Worm (Caenorhabditis elegans) whole organism, young adult: Measurements from ENCODE around the gene sri-30.
A peak's percentile ranks its signal among the peaks of the same experiment; 100 is the strongest.

Source experiments
- D2030.7 ChIP-seq: fragments of 200-800 bp; sonication (Bioruptor generic); IDR thresholded peaks from 2 replicates; pipeline ENCODE4 v1.3.6; 2022; ENCODE audit warnings: missing genetic modification reagents, missing genetic modification characterization, missing compliant biosample characterization
- F10E7.11 ChIP-seq: sonication (generic microtip); optimal IDR thresholded peaks from 2 replicates; lab custom pipeline; 2017; ENCODE audit warnings: mild to moderate bottlenecking, missing genetic modification characterization, moderate library complexity, missing compliant biosample characterization
- F49E8.2 ChIP-seq: sonication (generic microtip); optimal IDR thresholded peaks from 3 replicates; lab custom pipeline; 2017; ENCODE audit warnings: missing genetic modification characterization, mild to moderate bottlenecking, missing compliant biosample characterization, antibody characterized with exemption, moderate library complexity; ENCODE audit not compliant: insufficient read depth
- Y53F4B.3 ChIP-seq: fragments of 200-800 bp; sonication (Bioruptor generic); IDR thresholded peaks from 2 replicates; pipeline ENCODE4 v1.3.6; 2022; ENCODE audit warnings: missing genetic modification reagents, missing genetic modification characterization, missing compliant biosample characterization
- Y53G8AR.9 ChIP-seq: fragments of 200-800 bp; sonication (Bioruptor generic); conservative IDR thresholded peaks from 2 replicates; pipeline ENCODE4 v1.3.6; 2022; ENCODE audit warnings: missing genetic modification reagents, missing genetic modification characterization, missing compliant biosample characterization
- Y95B8A.8 ChIP-seq: fragments of 200-800 bp; sonication (Bioruptor generic); IDR thresholded peaks from 2 replicates; pipeline ENCODE4 v1.3.6; 2022; ENCODE audit warnings: missing genetic modification reagents, missing genetic modification characterization, missing compliant biosample characterization
- attf-6 ChIP-seq: fragments of 200-800 bp; sonication (Bioruptor generic); IDR thresholded peaks from 2 replicates; pipeline ENCODE4 v1.3.6; 2022; ENCODE audit warnings: missing genetic modification reagents, missing genetic modification characterization, missing compliant biosample characterization
- bed-2 ChIP-seq: fragments of 200-800 bp; sonication (Bioruptor generic); IDR thresholded peaks from 2 replicates; pipeline ENCODE4 v1.3.6; 2022; ENCODE audit warnings: missing genetic modification reagents, missing genetic modification characterization, missing compliant biosample characterization
- cebp-2 ChIP-seq: fragments of 200-800 bp; sonication (Bioruptor generic); IDR thresholded peaks from 2 replicates; pipeline ENCODE4 v1.3.6; 2022; ENCODE audit warnings: missing genetic modification characterization, missing compliant biosample characterization
- ceh-40 ChIP-seq: fragments of 200-800 bp; sonication (Bioruptor generic); IDR thresholded peaks from 2 replicates; pipeline ENCODE4 v1.3.6; 2022; ENCODE audit warnings: missing genetic modification characterization, missing compliant biosample characterization
- ceh-79 ChIP-seq: sonication (generic microtip); optimal IDR thresholded peaks from 2 replicates; lab custom pipeline; 2017; ENCODE audit warnings: mild to moderate bottlenecking, missing genetic modification characterization, missing compliant biosample characterization
- chd-7 ChIP-seq: sonication (generic microtip); optimal IDR thresholded peaks from 2 replicates; lab custom pipeline; 2016; ENCODE audit warnings: mild to moderate bottlenecking, missing genetic modification characterization, moderate library complexity, missing compliant biosample characterization
- dpff-1 ChIP-seq: sonication (generic microtip); optimal IDR thresholded peaks from 2 replicates; lab custom pipeline; 2017; ENCODE audit warnings: mild to moderate bottlenecking, missing genetic modification characterization, missing compliant biosample characterization
- egl-44 ChIP-seq: fragments of 200-800 bp; sonication (Bioruptor generic); IDR thresholded peaks from 2 replicates; pipeline ENCODE4 v1.3.6; 2022; ENCODE audit warnings: missing genetic modification reagents, missing genetic modification characterization, missing compliant biosample characterization
- egrh-3 ChIP-seq: fragments of 200-800 bp; sonication (Bioruptor generic); IDR thresholded peaks from 2 replicates; pipeline ENCODE4 v1.3.6; 2022; ENCODE audit warnings: missing genetic modification reagents, missing genetic modification characterization, missing compliant biosample characterization
- ets-4 ChIP-seq: fragments of 200-800 bp; sonication (Bioruptor generic); optimal IDR thresholded peaks from 2 replicates; lab custom pipeline; 2018; ENCODE audit warnings: mild to moderate bottlenecking, missing genetic modification characterization, missing compliant biosample characterization
- hrde-1 ChIP-seq: sonication (generic microtip); optimal IDR thresholded peaks from 2 replicates; lab custom pipeline; 2016; ENCODE audit warnings: missing genetic modification characterization, mild to moderate bottlenecking, missing compliant biosample characterization, moderate library complexity, missing genotype, missing genetic modification reagents, borderline replicate concordance
- let-526 ChIP-seq: fragments of 200-800 bp; sonication (Bioruptor generic); IDR thresholded peaks from 2 replicates; pipeline ENCODE4 v1.3.6; 2022; ENCODE audit warnings: missing genetic modification reagents, missing genetic modification characterization, missing compliant biosample characterization
- lin-54 ChIP-seq: fragments of 200-800 bp; sonication (Bioruptor generic); optimal IDR thresholded peaks from 2 replicates; lab custom pipeline; 2018; ENCODE audit warnings: mild to moderate bottlenecking, missing genetic modification characterization, missing compliant biosample characterization
- mcd-1 ChIP-seq: fragments of 200-800 bp; sonication (Bioruptor generic); IDR thresholded peaks from 2 replicates; pipeline ENCODE4 v1.3.6; 2022; ENCODE audit warnings: missing genetic modification reagents, missing genetic modification characterization, missing compliant biosample characterization
- nfyb-1 ChIP-seq: fragments of 200-800 bp; sonication (Bioruptor generic); IDR thresholded peaks from 2 replicates; pipeline ENCODE4 v1.3.6; 2022; ENCODE audit warnings: missing genetic modification reagents, missing genetic modification characterization, missing compliant biosample characterization
- nhr-27 ChIP-seq: fragments of 200-800 bp; sonication (Bioruptor generic); optimal IDR thresholded peaks from 2 replicates; lab custom pipeline; 2018; ENCODE audit warnings: mild to moderate bottlenecking, missing genetic modification characterization, moderate library complexity, missing compliant biosample characterization
- nhr-80 ChIP-seq: sonication (generic microtip); optimal IDR thresholded peaks from 2 replicates; lab custom pipeline; 2016; ENCODE audit warnings: missing genetic modification characterization, missing compliant biosample characterization
- pha-4 ChIP-seq: fragments of 150-350 bp; sonication (generic microtip); optimal IDR thresholded peaks from 2 replicates; lab custom pipeline; 2014; ENCODE audit warnings: missing biosample characterization, missing genetic modification reagents, missing genetic modification characterization
- rec-8 ChIP-seq, 2 experiments: sonication (generic microtip); optimal IDR thresholded peaks; 2 replicates each; lab custom pipeline; 2016; ENCODE audit warnings: mild to moderate bottlenecking in 2 of 2, missing genetic modification characterization in 2 of 2, missing genetic modification reagents in 2 of 2, missing genotype in 2 of 2, missing biosample characterization in 1 of 2, missing compliant biosample characterization in 1 of 2, moderate library complexity in 1 of 2
- repo-1 ChIP-seq: sonication (generic microtip); optimal IDR thresholded peaks from 2 replicates; lab custom pipeline; 2017; ENCODE audit warnings: mild to moderate bottlenecking, missing genetic modification characterization, missing compliant biosample characterization
- sdz-38 ChIP-seq: sonication (generic microtip); optimal IDR thresholded peaks from 2 replicates; lab custom pipeline; 2016; ENCODE audit warnings: missing genotype, missing genetic modification characterization, missing compliant biosample characterization
- snpc-3.4 ChIP-seq: sonication (generic microtip); optimal IDR thresholded peaks from 2 replicates; lab custom pipeline; 2017; ENCODE audit warnings: missing genetic modification characterization, mild to moderate bottlenecking, missing compliant biosample characterization, antibody characterized with exemption, moderate library complexity, missing genotype, missing genetic modification reagents
- snpc-4 ChIP-seq, 5 experiments: fragments of 150-350 bp in 1 of 5; sonication (generic microtip) in 4 of 5; optimal IDR thresholded peaks; 2 replicates each; lab custom pipeline; 2014 to 2018; ENCODE audit warnings: missing genetic modification characterization in 5 of 5, missing biosample characterization in 3 of 5, antibody characterized with exemption in 2 of 5, mild to moderate bottlenecking in 2 of 5, missing compliant biosample characterization in 2 of 5, missing genotype in 2 of 5, moderate library complexity in 2 of 5, missing genetic modification reagents in 1 of 5
- tlf-1 ChIP-seq: fragments of 200-800 bp; sonication (Bioruptor generic); optimal IDR thresholded peaks from 2 replicates; lab custom pipeline; 2018; ENCODE audit warnings: mild to moderate bottlenecking, missing genetic modification characterization, missing compliant biosample characterization
- unc-130 ChIP-seq: sonication (generic microtip); optimal IDR thresholded peaks from 2 replicates; lab custom pipeline; 2016; ENCODE audit warnings: missing genetic modification reagents, missing genetic modification characterization, missing compliant biosample characterization
- ztf-18 ChIP-seq: sonication (generic microtip); optimal IDR thresholded peaks from 2 replicates; lab custom pipeline; 2016; ENCODE audit warnings: missing genotype, mild to moderate bottlenecking, missing genetic modification characterization, missing compliant biosample characterization

sri-30 gene

ce11 chrII:3008400-3008799 is 37.6 kb upstream of the sri-30 start, which contains the start of gene sdz-5:
TSS of gene sdz-5 (plus strand) at chrII:3008700.
- TF ChIP-seq Y53F4B.3 (GFP tag; lab: Robert Waterston, UW), result no peak
- no peak for TF ChIP-seq Y95B8A.8 (GFP tag; lab: Robert Waterston, UW)
- no peak for TF ChIP-seq bed-2 (GFP tag; lab: Robert Waterston, UW)
- no peak for TF ChIP-seq ceh-40 (GFP tag; lab: Robert Waterston, UW)
- no peak for TF ChIP-seq ztf-18 (tag; lab: Kevin White, UChicago)

DNA sequence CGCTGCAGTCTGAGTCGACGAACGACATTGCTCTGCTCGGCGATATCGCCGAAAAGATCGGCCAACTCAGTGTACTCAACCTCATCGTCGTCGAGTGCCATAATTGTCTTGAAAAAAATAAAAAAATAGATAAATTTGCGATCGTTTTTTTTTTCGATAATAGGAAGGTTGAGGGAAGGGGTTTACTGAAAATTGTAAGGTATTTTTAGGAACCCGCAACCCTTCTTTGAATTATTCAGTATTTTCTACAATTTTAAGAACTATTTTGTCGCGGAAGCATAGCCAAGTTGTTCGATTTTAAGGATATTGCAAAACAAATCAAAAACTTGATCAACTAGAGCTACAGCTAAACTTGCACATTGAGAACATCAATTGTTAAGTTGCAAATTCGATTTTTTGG is 33.8 kb upstream of the sri-30 start, which contains the start of gene C41H7.9:
Gene C41H7.9 (minus strand): TSS at position 101 of the 400 bp plus-strand sequence.
- TF ChIP-seq mcd-1 (GFP tag; lab: Robert Waterston, UW) (no peak), repo-1 (tag; lab: Kevin White, UChicago) (no peak), F10E7.11 (tag; lab: Kevin White, UChicago) (no peak), ets-4 (GFP tag; lab: Kevin White, UChicago) (no peak), hrde-1 (tag; lab: Kevin White, UChicago) (no peak), Y53G8AR.9 (GFP tag; lab: Robert Waterston, UW) (no peak), cebp-2 (GFP tag; lab: Robert Waterston, UW) (no peak), ceh-79 (tag; lab: Kevin White, UChicago) (no peak), tlf-1 (GFP tag; lab: Kevin White, UChicago) (no peak), egrh-3 (no peak), let-526 (GFP tag; lab: Robert Waterston, UW) (no peak), dpff-1 (tag; lab: Kevin White, UChicago) (no peak)

DNA sequence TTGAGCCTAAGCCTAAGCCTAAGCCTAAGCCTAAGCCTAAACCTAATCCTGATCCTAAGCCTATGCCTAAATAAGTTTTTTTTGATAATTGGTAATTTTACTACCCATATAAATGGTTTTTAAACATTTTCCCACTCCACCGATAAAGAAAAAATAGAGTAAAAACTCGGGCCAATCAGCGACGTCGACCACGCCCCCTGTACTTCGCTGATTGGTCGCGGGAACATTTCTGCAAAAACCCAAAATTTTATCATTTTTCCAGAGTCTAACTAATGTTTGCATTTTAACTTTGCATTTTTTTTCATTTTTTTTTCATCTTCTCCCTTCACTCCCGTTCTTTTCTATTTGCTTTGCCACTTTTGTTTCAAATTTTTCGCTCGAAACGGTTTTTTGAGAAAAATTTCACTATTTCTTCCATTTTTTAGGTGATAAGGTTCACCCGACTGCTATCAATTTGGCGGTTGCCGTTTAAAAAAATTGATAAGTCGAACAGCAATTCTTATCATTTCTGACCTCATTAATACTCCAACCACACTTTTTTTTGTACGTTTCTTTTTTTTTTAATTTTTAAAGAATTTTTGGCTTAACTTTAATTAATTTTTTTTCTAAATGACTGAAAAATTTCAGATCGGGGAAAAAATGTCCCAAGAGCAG is 31.7 kb upstream of the sri-30 start, which contains the start of gene C41H7.2:
Gene C41H7.2 (plus strand): TSS at position 622 of the 654 bp plus-strand sequence.
- TF ChIP-seq nfyb-1 (GFP tag; lab: Robert Waterston, UW), result peak; percentile 93
- TF ChIP-seq pha-4 (tag; lab: Kevin White, UChicago), result no peak
- no peak for TF ChIP-seq nhr-27 (tag; lab: Kevin White, UChicago)
- TF ChIP-seq rec-8 (tag; optimal IDR thresholded peaks at IDR 0.05; lab: Kevin White, UChicago), result no peak
- peak; percentile 71 for TF ChIP-seq nhr-80 (tag; lab: Kevin White, UChicago)
- TF ChIP-seq lin-54 (GFP tag; lab: Kevin White, UChicago), result no peak
- no peak for TF ChIP-seq ceh-40 (GFP tag; lab: Robert Waterston, UW)
- no peak for TF ChIP-seq snpc-4 (GFP tag; optimal IDR thresholded peaks at IDR 0.05; lab: Kevin White, UChicago)
- no peak for TF ChIP-seq snpc-4 (tag; optimal IDR thresholded peaks at IDR 0.05; lab: Kevin White, UChicago)
- TF ChIP-seq attf-6 (GFP tag; lab: Robert Waterston, UW), result no peak
- TF ChIP-seq snpc-3.4, result no peak
- no peak for TF ChIP-seq unc-130 (GFP tag; lab: Kevin White, UChicago)
- TF ChIP-seq egl-44 (GFP tag; lab: Robert Waterston, UW), result no peak
- no peak for TF ChIP-seq chd-7 (tag; lab: Kevin White, UChicago)
- no peak for TF ChIP-seq F49E8.2 (tag; lab: Kevin White, UChicago)
- no peak for TF ChIP-seq D2030.7 (GFP tag; lab: Robert Waterston, UW)
- no peak for TF ChIP-seq sdz-38 (tag; lab: Kevin White, UChicago)
